Worm (Caenorhabditis elegans) whole organism, late embryonic: ENCODE data around the gene dgn-2.

Experiments
- C08G9.2 ChIP-seq: sonication (generic microtip); optimal IDR thresholded peaks from 2 replicates; lab custom pipeline; 2016; ENCODE audit warnings: mild to moderate bottlenecking, missing genetic modification characterization, moderate library complexity, missing compliant biosample characterization
- C38D4.7 ChIP-seq: fragments of 200-800 bp; sonication (Bioruptor generic); optimal IDR thresholded peaks from 2 replicates; lab custom pipeline; 2018; ENCODE audit warnings: mild to moderate bottlenecking, missing genetic modification characterization, moderate library complexity, missing compliant biosample characterization
- F13H6.1 ChIP-seq: sonication (generic microtip); optimal IDR thresholded peaks from 2 replicates; lab custom pipeline; 2016; ENCODE audit warnings: missing genetic modification characterization, missing compliant biosample characterization
- K09A11.1 ChIP-seq: sonication (generic microtip); optimal IDR thresholded peaks from 2 replicates; lab custom pipeline; 2017; ENCODE audit warnings: antibody characterized with exemption, mild to moderate bottlenecking, missing genetic modification characterization, missing compliant biosample characterization; ENCODE audit not compliant: insufficient read depth
- T23F11.4 ChIP-seq: fragments of 200-800 bp; sonication (Bioruptor generic); optimal IDR thresholded peaks from 2 replicates; lab custom pipeline; 2018; ENCODE audit warnings: mild to moderate bottlenecking, missing genetic modification characterization, missing compliant biosample characterization
- Y22D7AL.16 ChIP-seq: sonication (generic microtip); optimal IDR thresholded peaks from 2 replicates; lab custom pipeline; 2016; ENCODE audit warnings: missing genetic modification characterization, missing compliant biosample characterization
- ahr-1 ChIP-seq: sonication (generic microtip); optimal IDR thresholded peaks from 2 replicates; lab custom pipeline; 2016; ENCODE audit warnings: missing genetic modification characterization, missing compliant biosample characterization
- ama-1 ChIP-seq: fragments of 150-350 bp; optimal IDR thresholded peaks from 2 replicates; lab custom pipeline; 2014
- ceh-14 ChIP-seq: sonication (generic microtip); optimal IDR thresholded peaks from 2 replicates; lab custom pipeline; 2016; ENCODE audit warnings: missing genotype, missing genetic modification characterization, missing compliant biosample characterization
- ceh-18 ChIP-seq: sonication (generic microtip); optimal IDR thresholded peaks from 2 replicates; lab custom pipeline; 2016; ENCODE audit warnings: missing genetic modification characterization, missing compliant biosample characterization
- ceh-19 ChIP-seq: fragments of 200-800 bp; sonication (Bioruptor generic); optimal IDR thresholded peaks from 2 replicates; lab custom pipeline; 2018; ENCODE audit warnings: mild to moderate bottlenecking, missing genetic modification characterization, missing compliant biosample characterization
- ceh-24 ChIP-seq: sonication (generic microtip); optimal IDR thresholded peaks from 2 replicates; lab custom pipeline; 2016; ENCODE audit warnings: mild to moderate bottlenecking, missing genetic modification characterization, missing compliant biosample characterization
- ceh-31 ChIP-seq: sonication (generic microtip); optimal IDR thresholded peaks from 2 replicates; lab custom pipeline; 2016; ENCODE audit warnings: missing genetic modification characterization, missing compliant biosample characterization
- ceh-34 ChIP-seq: sonication (generic microtip); optimal IDR thresholded peaks from 2 replicates; lab custom pipeline; 2016; ENCODE audit warnings: mild to moderate bottlenecking, missing genetic modification characterization, missing compliant biosample characterization
- ceh-45 ChIP-seq: fragments of 200-800 bp; sonication (Bioruptor generic); IDR thresholded peaks from 2 replicates; pipeline ENCODE4 v1.3.6; 2022; ENCODE audit warnings: missing genetic modification reagents, missing genetic modification characterization, missing compliant biosample characterization
- ceh-6 ChIP-seq: fragments of 200-800 bp; sonication (Bioruptor generic); optimal IDR thresholded peaks from 2 replicates; lab custom pipeline; 2018; ENCODE audit warnings: mild to moderate bottlenecking, missing genetic modification characterization, missing compliant biosample characterization
- ceh-9 ChIP-seq: sonication (generic microtip); optimal IDR thresholded peaks from 2 replicates; lab custom pipeline; 2016; ENCODE audit warnings: mild to moderate bottlenecking, missing genetic modification characterization, inconsistent platforms, missing compliant biosample characterization
- che-1 ChIP-seq: sonication (generic microtip); optimal IDR thresholded peaks from 2 replicates; lab custom pipeline; 2016; ENCODE audit warnings: mild to moderate bottlenecking, missing genetic modification characterization, missing compliant biosample characterization
- dmd-4 ChIP-seq: sonication (generic microtip); optimal IDR thresholded peaks from 2 replicates; lab custom pipeline; 2016; ENCODE audit warnings: borderline replicate concordance, missing genetic modification characterization, missing compliant biosample characterization
- dve-1 ChIP-seq: sonication (generic microtip); optimal IDR thresholded peaks from 2 replicates; lab custom pipeline; 2017; ENCODE audit warnings: antibody characterized with exemption, mild to moderate bottlenecking, missing genetic modification characterization, missing compliant biosample characterization
- ets-4 ChIP-seq: sonication (generic microtip); optimal IDR thresholded peaks from 2 replicates; lab custom pipeline; 2016; ENCODE audit warnings: missing genetic modification characterization, missing compliant biosample characterization
- eyg-1 ChIP-seq: sonication (generic microtip); optimal IDR thresholded peaks from 2 replicates; lab custom pipeline; 2016; ENCODE audit warnings: missing genotype, missing genetic modification characterization, missing compliant biosample characterization
- fax-1 ChIP-seq: sonication (generic microtip); optimal IDR thresholded peaks from 2 replicates; lab custom pipeline; 2016; ENCODE audit warnings: missing genotype, missing genetic modification characterization, missing compliant biosample characterization
- fkh-10 ChIP-seq: fragments of 150-350 bp; optimal IDR thresholded peaks from 2 replicates; lab custom pipeline; 2014; ENCODE audit warnings: missing biosample characterization, missing genetic modification reagents, missing genetic modification characterization
- fkh-6 ChIP-seq: sonication (generic microtip); optimal IDR thresholded peaks from 2 replicates; lab custom pipeline; 2016; ENCODE audit warnings: missing genetic modification characterization, missing compliant biosample characterization
- gmeb-2 ChIP-seq: sonication (generic microtip); optimal IDR thresholded peaks from 2 replicates; lab custom pipeline; 2016; ENCODE audit warnings: missing genetic modification characterization, inconsistent platforms, missing compliant biosample characterization
- hlh-13 ChIP-seq: fragments of 200-800 bp; sonication (Bioruptor generic); optimal IDR thresholded peaks from 2 replicates; lab custom pipeline; 2018; ENCODE audit warnings: mild to moderate bottlenecking, missing genetic modification characterization, missing compliant biosample characterization
- hlh-15 ChIP-seq: sonication (generic microtip); optimal IDR thresholded peaks from 2 replicates; lab custom pipeline; 2016; ENCODE audit warnings: missing genetic modification characterization, missing compliant biosample characterization
- hlh-30 ChIP-seq: sonication (generic microtip); optimal IDR thresholded peaks from 2 replicates; lab custom pipeline; 2017; ENCODE audit warnings: antibody characterized with exemption, missing genetic modification characterization, missing compliant biosample characterization; ENCODE audit not compliant: insufficient read depth
- hlh-6 ChIP-seq: sonication (generic microtip); optimal IDR thresholded peaks from 2 replicates; lab custom pipeline; 2016; ENCODE audit warnings: missing genotype, missing genetic modification characterization, missing compliant biosample characterization
- lin-11 ChIP-seq: fragments of 200-800 bp; sonication (Bioruptor generic); optimal IDR thresholded peaks from 2 replicates; lab custom pipeline; 2018; ENCODE audit warnings: mild to moderate bottlenecking, missing genetic modification characterization, missing compliant biosample characterization
- madf-2 ChIP-seq: sonication (generic microtip); optimal IDR thresholded peaks from 2 replicates; lab custom pipeline; 2017; ENCODE audit warnings: missing genetic modification characterization, missing compliant biosample characterization
- mec-3 ChIP-seq: sonication (generic microtip); optimal IDR thresholded peaks from 2 replicates; lab custom pipeline; 2016; ENCODE audit warnings: borderline replicate concordance, missing genetic modification characterization, missing compliant biosample characterization
- nhr-11 ChIP-seq: fragments of 150-350 bp; optimal IDR thresholded peaks from 2 replicates; lab custom pipeline; 2014; ENCODE audit warnings: missing biosample characterization, missing genetic modification characterization
- nhr-232 ChIP-seq: sonication (generic microtip); optimal IDR thresholded peaks from 2 replicates; lab custom pipeline; 2016; ENCODE audit warnings: missing genetic modification characterization, missing compliant biosample characterization
- npax-4 ChIP-seq: sonication (generic microtip); optimal IDR thresholded peaks from 2 replicates; lab custom pipeline; 2016; ENCODE audit warnings: missing genetic modification characterization, missing compliant biosample characterization
- odd-2 ChIP-seq: sonication (generic microtip); optimal IDR thresholded peaks from 2 replicates; lab custom pipeline; 2017; ENCODE audit warnings: antibody characterized with exemption, mild to moderate bottlenecking, missing genetic modification characterization, missing compliant biosample characterization
- pag-3 ChIP-seq: sonication (generic microtip); optimal IDR thresholded peaks from 2 replicates; lab custom pipeline; 2016; ENCODE audit warnings: missing compliant biosample characterization, missing genetic modification characterization, borderline replicate concordance
- pat-9 ChIP-seq: fragments of 200-800 bp; sonication (Bioruptor generic); optimal IDR thresholded peaks from 2 replicates; lab custom pipeline; 2018; ENCODE audit warnings: mild to moderate bottlenecking, missing genetic modification characterization, moderate library complexity, missing compliant biosample characterization
- pax-1 ChIP-seq: fragments of 150-350 bp; optimal IDR thresholded peaks from 2 replicates; lab custom pipeline; 2014; ENCODE audit warnings: missing biosample characterization, missing genetic modification characterization
- pha-2 ChIP-seq: sonication (generic microtip); optimal IDR thresholded peaks from 2 replicates; lab custom pipeline; 2017; ENCODE audit warnings: mild to moderate bottlenecking, missing genetic modification characterization, missing compliant biosample characterization
- pha-4 ChIP-seq: fragments of 150-350 bp; optimal IDR thresholded peaks from 2 replicates; lab custom pipeline; 2018; ENCODE audit warnings: missing biosample characterization, missing genetic modification reagents, missing genetic modification characterization
- pqm-1 ChIP-seq: sonication (generic microtip); optimal IDR thresholded peaks from 2 replicates; lab custom pipeline; 2016; ENCODE audit warnings: missing genetic modification characterization, missing compliant biosample characterization
- pros-1 ChIP-seq: fragments of 150-350 bp; optimal IDR thresholded peaks from 2 replicates; lab custom pipeline; 2014; ENCODE audit warnings: missing biosample characterization, missing genetic modification reagents, missing genetic modification characterization
- ref-2 ChIP-seq: sonication (generic microtip); optimal IDR thresholded peaks from 2 replicates; lab custom pipeline; 2016; ENCODE audit warnings: missing genetic modification characterization, missing compliant biosample characterization
- rnt-1 ChIP-seq: sonication (generic microtip); optimal IDR thresholded peaks from 2 replicates; lab custom pipeline; 2016; ENCODE audit warnings: missing genetic modification characterization, missing compliant biosample characterization
- sox-4 ChIP-seq: sonication (generic microtip); optimal IDR thresholded peaks from 2 replicates; lab custom pipeline; 2017; ENCODE audit warnings: mild to moderate bottlenecking, missing genetic modification characterization, inconsistent platforms, missing compliant biosample characterization
- syd-9 ChIP-seq: sonication (generic microtip); optimal IDR thresholded peaks from 2 replicates; lab custom pipeline; 2016; ENCODE audit warnings: mild to moderate bottlenecking, missing genetic modification characterization, moderate library complexity, missing compliant biosample characterization
- tbx-7 ChIP-seq: sonication (generic microtip); optimal IDR thresholded peaks from 2 replicates; lab custom pipeline; 2016; ENCODE audit warnings: missing genotype, missing genetic modification characterization, missing compliant biosample characterization
- ttx-3 ChIP-seq: sonication (generic microtip); optimal IDR thresholded peaks from 2 replicates; lab custom pipeline; 2016; ENCODE audit warnings: missing genetic modification reagents, missing genetic modification characterization, missing compliant biosample characterization
- unc-55 ChIP-seq: sonication (generic microtip); optimal IDR thresholded peaks from 2 replicates; lab custom pipeline; 2017; ENCODE audit warnings: missing biosample characterization, missing genetic modification reagents, missing genetic modification characterization
- unc-86 ChIP-seq: sonication (generic microtip); optimal IDR thresholded peaks from 2 replicates; lab custom pipeline; 2016; ENCODE audit warnings: missing genetic modification characterization, missing compliant biosample characterization
- zip-5 ChIP-seq: sonication (generic microtip); optimal IDR thresholded peaks from 2 replicates; lab custom pipeline; 2016; ENCODE audit warnings: missing genetic modification characterization, missing compliant biosample characterization
- ztf-16 ChIP-seq: sonication (generic microtip); optimal IDR thresholded peaks from 2 replicates; lab custom pipeline; 2017; ENCODE audit warnings: missing genetic modification characterization, missing compliant biosample characterization

Gene dgn-2

DNA sequence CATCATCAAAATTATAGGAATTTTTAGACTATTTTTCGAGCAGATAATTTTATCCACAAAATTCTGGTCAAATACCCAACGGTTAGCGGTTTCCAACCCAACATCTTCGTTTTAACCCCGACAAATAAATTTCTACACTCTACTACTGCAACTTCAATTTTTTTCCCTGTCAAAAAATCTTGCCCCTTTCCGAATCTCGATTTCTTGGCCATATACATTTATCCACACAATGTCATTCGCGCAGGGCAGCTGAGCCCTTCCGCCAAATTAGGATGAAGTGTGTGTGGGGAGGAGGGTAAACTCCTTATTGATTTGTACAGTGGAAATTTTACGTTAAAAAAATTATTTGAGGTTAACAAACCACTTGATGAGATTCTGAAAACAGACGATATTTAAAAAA is 22.5 kb downstream of the dgn-2 start:
- no peak for TF ChIP-seq ceh-9 (tag; lab: Kevin White, UChicago)
- TF ChIP-seq C38D4.7 (GFP tag; lab: Kevin White, UChicago) = no peak
- TF ChIP-seq ztf-16 = peak; percentile 46
- peak; percentile 90 for TF ChIP-seq ceh-18
- TF ChIP-seq che-1 (tag; lab: Kevin White, UChicago) = no peak
- no peak for TF ChIP-seq pqm-1
- TF ChIP-seq ama-1 (lab: Kevin White, UChicago) = no peak
- TF ChIP-seq sox-4 (tag; lab: Kevin White, UChicago) = no peak
- TF ChIP-seq fkh-6 (tag; lab: Kevin White, UChicago) = no peak
- no peak for TF ChIP-seq dmd-4
- TF ChIP-seq pha-2 (tag; lab: Kevin White, UChicago) = no peak
- no peak for TF ChIP-seq ceh-19
- no peak for TF ChIP-seq ceh-45 (GFP tag; lab: Robert Waterston, UW)
- no peak for TF ChIP-seq hlh-15 (tag; lab: Kevin White, UChicago)
- no peak for TF ChIP-seq pag-3 (tag; lab: Kevin White, UChicago)
- TF ChIP-seq hlh-6 (tag; lab: Kevin White, UChicago) = no peak
- TF ChIP-seq unc-86 (tag; lab: Kevin White, UChicago) = peak; percentile 34
- TF ChIP-seq ceh-24 (tag; lab: Kevin White, UChicago) = no peak
- no peak for TF ChIP-seq odd-2 (tag; lab: Kevin White, UChicago)
- TF ChIP-seq zip-5 (tag; lab: Kevin White, UChicago) = no peak
- TF ChIP-seq hlh-30 (tag; lab: Kevin White, UChicago) = peak; percentile 35
- TF ChIP-seq Y22D7AL.16 (tag; lab: Kevin White, UChicago) = no peak
- TF ChIP-seq C08G9.2 (tag; lab: Kevin White, UChicago) = peak; percentile 56
- TF ChIP-seq T23F11.4 (GFP tag; lab: Kevin White, UChicago) = no peak
- TF ChIP-seq unc-55 (GFP tag; lab: Kevin White, UChicago) = peak; percentile 6
- TF ChIP-seq rnt-1 (tag; lab: Kevin White, UChicago) = peak; percentile 76
- no peak for TF ChIP-seq ceh-14 (tag; lab: Kevin White, UChicago)
- TF ChIP-seq pros-1 (tag; lab: Kevin White, UChicago) = peak; percentile 72
- peak; percentile 80 for TF ChIP-seq ceh-31
- TF ChIP-seq pha-4 = no peak
- no peak for TF ChIP-seq pat-9
- TF ChIP-seq gmeb-2 (tag; lab: Kevin White, UChicago) = peak; percentile 35
- peak; percentile 62 for TF ChIP-seq ceh-34 (tag; lab: Kevin White, UChicago)
- no peak for TF ChIP-seq mec-3 (tag; lab: Kevin White, UChicago)
- peak; percentile 63 for TF ChIP-seq fkh-10 (GFP tag; lab: Kevin White, UChicago)
- TF ChIP-seq ceh-6 (GFP tag; lab: Kevin White, UChicago) = peak; percentile 6
- no peak for TF ChIP-seq hlh-13
- TF ChIP-seq ref-2 (tag; lab: Kevin White, UChicago) = peak; percentile 77
- no peak for TF ChIP-seq eyg-1 (tag; lab: Kevin White, UChicago)
- TF ChIP-seq ets-4 (tag; lab: Kevin White, UChicago) = peak; percentile 36
- peak; percentile 54 for TF ChIP-seq pax-1 (tag; lab: Kevin White, UChicago)
- no peak for TF ChIP-seq npax-4 (tag; lab: Kevin White, UChicago)
- TF ChIP-seq dve-1 (tag; lab: Kevin White, UChicago) = peak; percentile 88
- peak; percentile 5 for TF ChIP-seq ttx-3 (tag; lab: Kevin White, UChicago)
- no peak for TF ChIP-seq nhr-232 (tag; lab: Kevin White, UChicago)
- TF ChIP-seq nhr-11 = no peak
- TF ChIP-seq fax-1 (tag; lab: Kevin White, UChicago) = no peak
- no peak for TF ChIP-seq tbx-7 (tag; lab: Kevin White, UChicago)
- TF ChIP-seq madf-2 (tag; lab: Kevin White, UChicago) = peak; percentile 3
- TF ChIP-seq lin-11 (tag; lab: Kevin White, UChicago) = no peak
- no peak for TF ChIP-seq syd-9 (tag; lab: Kevin White, UChicago)
- peak; percentile 66 for TF ChIP-seq K09A11.1 (tag; lab: Kevin White, UChicago)
- no peak for TF ChIP-seq ahr-1 (tag; lab: Kevin White, UChicago)
- TF ChIP-seq F13H6.1 (tag; lab: Kevin White, UChicago) = no peak
